Fruit fly (Drosophila melanogaster): ENCODE results near the gene CG31415.
A peak's percentile ranks its signal among the peaks of the same experiment; 100 is the strongest.

dm6 chr3R:9777941-9778360, 34.6 kb downstream of the CG31415 start, which contains the start of gene RpS29:
- TF ChIP-seq CG9948 (tag; optimal IDR thresholded peaks at IDR 0.05) (no peak), EcR (GFP tag; optimal IDR thresholded peaks at IDR 0.05) (peak; percentile 22)

All from whole organism, pupa.